Worm (Caenorhabditis elegans) whole organism, L4 larva: ENCODE data around the gene dct-5.

Experiments
- F26F4.8 ChIP-seq: fragments of 200-800 bp; sonication (Bioruptor generic); conservative IDR thresholded peaks from 2 replicates; pipeline ENCODE4 v1.3.6; 2022; ENCODE audit warnings: missing genetic modification characterization, missing compliant biosample characterization
- F37D6.2 ChIP-seq: sonication (generic microtip); optimal IDR thresholded peaks from 2 replicates; lab custom pipeline; 2016; ENCODE audit warnings: mild to moderate bottlenecking, missing genetic modification characterization, missing compliant biosample characterization
- T26A8.4 ChIP-seq: fragments of 200-800 bp; sonication (Bioruptor generic); IDR thresholded peaks from 2 replicates; pipeline ENCODE4 v1.3.6; 2022; ENCODE audit warnings: missing genetic modification characterization, missing compliant biosample characterization
- ama-1 ChIP-seq: fragments of 150-350 bp; optimal IDR thresholded peaks from 2 replicates; lab custom pipeline; 2014; ENCODE audit warnings: inconsistent platforms, mixed read lengths
- arid-1 ChIP-seq: fragments of 200-800 bp; sonication (Bioruptor generic); conservative IDR thresholded peaks from 2 replicates; pipeline ENCODE4 v1.3.6; 2022; ENCODE audit warnings: missing genetic modification reagents, missing genetic modification characterization, missing compliant biosample characterization
- ceh-20 ChIP-seq: fragments of 200-800 bp; sonication (Bioruptor generic); IDR thresholded peaks from 2 replicates; pipeline ENCODE4 v1.3.6; 2022; ENCODE audit warnings: missing genetic modification reagents, missing genetic modification characterization, missing compliant biosample characterization
- ceh-62 ChIP-seq: sonication (generic microtip); optimal IDR thresholded peaks from 2 replicates; lab custom pipeline; 2017; ENCODE audit warnings: missing biosample characterization, missing genetic modification characterization
- ces-1 ChIP-seq: fragments of 150-350 bp; sonication (generic microtip); optimal IDR thresholded peaks from 4 replicates; lab custom pipeline; 2014; ENCODE audit warnings: missing biosample characterization, missing genetic modification reagents, missing genetic modification characterization
- daf-16 ChIP-seq, 3 experiments: sonication (generic microtip); optimal IDR thresholded peaks; 2 replicates each; lab custom pipeline; 2016 to 2017; ENCODE audit warnings: missing genetic modification characterization in 3 of 3, missing genetic modification reagents in 3 of 3, mild to moderate bottlenecking in 2 of 3, missing compliant biosample characterization in 2 of 3, missing biosample characterization in 1 of 3, moderate library complexity in 1 of 3
- daf-19 ChIP-seq: fragments of 200-800 bp; sonication (Bioruptor generic); conservative IDR thresholded peaks from 2 replicates; pipeline ENCODE4 v1.3.6; 2022; ENCODE audit warnings: missing genetic modification characterization, missing compliant biosample characterization
- daf-8 ChIP-seq: fragments of 200-800 bp; sonication (Bioruptor generic); IDR thresholded peaks from 2 replicates; pipeline ENCODE4 v1.3.6; 2022; ENCODE audit warnings: missing genetic modification characterization, missing compliant biosample characterization
- dmd-6 ChIP-seq: fragments of 200-800 bp; sonication (Bioruptor generic); IDR thresholded peaks from 2 replicates; pipeline ENCODE4 v1.3.6; 2022; ENCODE audit warnings: missing genetic modification reagents, missing genetic modification characterization, missing compliant biosample characterization
- dmd-8 ChIP-seq: fragments of 200-800 bp; sonication (Bioruptor generic); IDR thresholded peaks from 2 replicates; pipeline ENCODE4 v1.3.6; 2022; ENCODE audit warnings: missing genetic modification characterization, missing compliant biosample characterization
- dmd-9 ChIP-seq: fragments of 200-800 bp; sonication (Bioruptor generic); IDR thresholded peaks from 2 replicates; pipeline ENCODE4 v1.3.6; 2022; ENCODE audit warnings: missing genetic modification reagents, missing genetic modification characterization, missing compliant biosample characterization
- dpl-1 ChIP-seq: fragments of 150-350 bp; optimal IDR thresholded peaks from 2 replicates; lab custom pipeline; 2014; ENCODE audit warnings: missing biosample characterization, missing genetic modification reagents, missing genetic modification characterization
- duxl-1 ChIP-seq: sonication (generic microtip); optimal IDR thresholded peaks from 2 replicates; lab custom pipeline; 2016; ENCODE audit warnings: mild to moderate bottlenecking, missing genetic modification characterization, moderate library complexity, missing compliant biosample characterization; ENCODE audit not compliant: poor library complexity
- fkh-10 ChIP-seq: fragments of 150-350 bp; optimal IDR thresholded peaks from 2 replicates; lab custom pipeline; 2014; ENCODE audit warnings: missing biosample characterization, missing genetic modification reagents, missing genetic modification characterization
- fos-1 ChIP-seq: fragments of 150-350 bp; optimal IDR thresholded peaks from 2 replicates; lab custom pipeline; 2014; ENCODE audit warnings: missing biosample characterization, missing genetic modification characterization
- gei-8 ChIP-seq: fragments of 200-800 bp; sonication (Bioruptor generic); optimal IDR thresholded peaks from 2 replicates; lab custom pipeline; 2018; ENCODE audit warnings: mild to moderate bottlenecking, missing genetic modification characterization, missing compliant biosample characterization
- hif-1 ChIP-seq, 2 experiments: sonication (generic microtip); optimal IDR thresholded peaks; 2 replicates each; lab custom pipeline; 2016 to 2017; ENCODE audit warnings: missing compliant biosample characterization in 2 of 2, missing genetic modification characterization in 2 of 2, missing genetic modification reagents in 2 of 2, missing genotype in 2 of 2, mild to moderate bottlenecking in 1 of 2
- hlh-30 ChIP-seq: sonication (generic microtip); optimal IDR thresholded peaks from 2 replicates; lab custom pipeline; 2017; ENCODE audit warnings: antibody characterized with exemption, mild to moderate bottlenecking, missing genetic modification characterization, missing compliant biosample characterization; ENCODE audit not compliant: insufficient read depth
- hmg-1.1 ChIP-seq: fragments of 200-800 bp; sonication (Bioruptor generic); IDR thresholded peaks from 2 replicates; pipeline ENCODE4 v1.3.6; 2022; ENCODE audit warnings: missing genetic modification reagents, missing genetic modification characterization, missing compliant biosample characterization
- lin-1 ChIP-seq: fragments of 200-800 bp; sonication (Bioruptor generic); IDR thresholded peaks from 2 replicates; pipeline ENCODE4 v1.3.6; 2022; ENCODE audit warnings: missing genetic modification reagents, missing genetic modification characterization, missing compliant biosample characterization
- lin-29 ChIP-seq: fragments of 200-800 bp; sonication (Bioruptor generic); IDR thresholded peaks from 2 replicates; pipeline ENCODE4 v1.3.6; 2022; ENCODE audit warnings: missing genetic modification reagents, missing genetic modification characterization, missing compliant biosample characterization
- lin-38 ChIP-seq: fragments of 200-800 bp; sonication (Bioruptor generic); IDR thresholded peaks from 2 replicates; pipeline ENCODE4 v1.3.6; 2022; ENCODE audit warnings: missing genetic modification reagents, missing genetic modification characterization, missing compliant biosample characterization
- lir-3 ChIP-seq: sonication (generic microtip); optimal IDR thresholded peaks from 2 replicates; lab custom pipeline; 2016; ENCODE audit warnings: mild to moderate bottlenecking, missing genetic modification characterization, missing compliant biosample characterization
- madf-9 ChIP-seq: fragments of 200-800 bp; sonication (Bioruptor generic); conservative IDR thresholded peaks from 2 replicates; pipeline ENCODE4 v1.3.6; 2022; ENCODE audit warnings: missing genetic modification reagents, missing genetic modification characterization, missing compliant biosample characterization
- mdl-1 ChIP-seq, 2 experiments: fragments of 150-350 bp in 1 of 2; sonication (generic microtip) in 1 of 2; optimal IDR thresholded peaks; 2 replicates each; lab custom pipeline; 2014 to 2017; ENCODE audit warnings: missing biosample characterization in 2 of 2, missing genetic modification characterization in 2 of 2
- mep-1 ChIP-seq: fragments of 150-350 bp; sonication (generic microtip); optimal IDR thresholded peaks from 3 replicates; lab custom pipeline; 2014; ENCODE audit warnings: missing biosample characterization, missing genetic modification characterization
- mxl-3 ChIP-seq: fragments of 200-800 bp; sonication (Bioruptor generic); optimal IDR thresholded peaks from 2 replicates; lab custom pipeline; 2018; ENCODE audit warnings: mild to moderate bottlenecking, missing genetic modification characterization, missing compliant biosample characterization
- nhr-10 ChIP-seq: fragments of 150-350 bp; optimal IDR thresholded peaks from 2 replicates; lab custom pipeline; 2014; ENCODE audit warnings: missing biosample characterization, missing genetic modification characterization
- nhr-111 ChIP-seq: fragments of 200-800 bp; sonication (Bioruptor generic); optimal IDR thresholded peaks from 2 replicates; lab custom pipeline; 2018; ENCODE audit warnings: mild to moderate bottlenecking, missing genetic modification characterization, missing compliant biosample characterization
- nhr-237 ChIP-seq: sonication (generic microtip); optimal IDR thresholded peaks from 2 replicates; lab custom pipeline; 2017; ENCODE audit warnings: missing biosample characterization, missing genetic modification characterization
- nhr-42 ChIP-seq: fragments of 200-800 bp; sonication (Bioruptor generic); IDR thresholded peaks from 2 replicates; pipeline ENCODE4 v1.3.6; 2022; ENCODE audit warnings: missing genetic modification characterization, missing compliant biosample characterization
- nhr-77 ChIP-seq: fragments of 150-350 bp; optimal IDR thresholded peaks from 2 replicates; lab custom pipeline; 2014; ENCODE audit warnings: missing biosample characterization, missing genetic modification characterization
- pha-4 ChIP-seq, 2 experiments: fragments of 150-350 bp in 1 of 2; fragments of 200-800 bp in 1 of 2; sonication (Bioruptor generic) in 1 of 2; IDR thresholded peaks in 1 of 2; optimal IDR thresholded peaks in 1 of 2; 2 replicates each; pipeline versions ENCODE4 v1.3.6 to Lab custom; 2014 to 2022; ENCODE audit warnings: missing genetic modification characterization in 2 of 2, missing genetic modification reagents in 2 of 2, missing biosample characterization in 1 of 2, missing compliant biosample characterization in 1 of 2
- php-3 ChIP-seq: fragments of 200-800 bp; sonication (Bioruptor generic); IDR thresholded peaks from 2 replicates; pipeline ENCODE4 v1.3.6; 2022; ENCODE audit warnings: missing genetic modification reagents, missing genetic modification characterization, missing compliant biosample characterization
- rbr-2 ChIP-seq: sonication (generic microtip); optimal IDR thresholded peaks from 2 replicates; lab custom pipeline; 2016; ENCODE audit warnings: missing genotype, missing genetic modification characterization, missing compliant biosample characterization
- saeg-2 ChIP-seq: fragments of 200-800 bp; sonication (Bioruptor generic); IDR thresholded peaks from 2 replicates; pipeline ENCODE4 v1.3.6; 2022; ENCODE audit warnings: missing genetic modification reagents, missing genetic modification characterization, missing compliant biosample characterization
- spr-1 ChIP-seq: sonication (generic microtip); optimal IDR thresholded peaks from 2 replicates; lab custom pipeline; 2016; ENCODE audit warnings: mild to moderate bottlenecking, missing genetic modification characterization, missing compliant biosample characterization
- unc-130 ChIP-seq: sonication (generic microtip); optimal IDR thresholded peaks from 2 replicates; lab custom pipeline; 2016; ENCODE audit warnings: missing genetic modification reagents, missing genetic modification characterization, missing compliant biosample characterization
- unc-39 ChIP-seq: sonication (generic microtip); optimal IDR thresholded peaks from 2 replicates; lab custom pipeline; 2017; ENCODE audit warnings: missing biosample characterization, missing genetic modification characterization
- zfp-2 ChIP-seq: sonication (generic microtip); optimal IDR thresholded peaks from 2 replicates; lab custom pipeline; 2016; ENCODE audit warnings: mild to moderate bottlenecking, missing genetic modification characterization, missing compliant biosample characterization
- zip-11 ChIP-seq: fragments of 200-800 bp; sonication (Bioruptor generic); IDR thresholded peaks from 2 replicates; pipeline ENCODE4 v1.3.6; 2022; ENCODE audit warnings: missing genetic modification characterization, missing compliant biosample characterization
- ztf-7 ChIP-seq: fragments of 150-350 bp; optimal IDR thresholded peaks from 2 replicates; lab custom pipeline; 2014; ENCODE audit warnings: missing biosample characterization, missing genetic modification characterization

The dct-5 gene

ce11 chrII:5412467-5412866 lies 24.3 kb downstream of the dct-5 start, which contains the start of the genes EEED8.13 and EEED8.18:
EEED8.13 (minus strand) TSS chrII:5412567.
EEED8.18 (minus strand) TSS chrII:5412610.
- TF ChIP-seq nhr-42 (GFP tag; lab: Robert Waterston, UW), result no peak
- TF ChIP-seq daf-16 (GFP tag; optimal IDR thresholded peaks at IDR 0.05; lab: Kevin White, UChicago), result no peak
- no peak for TF ChIP-seq daf-16 (tag; optimal IDR thresholded peaks at IDR 0.05; lab: Kevin White, UChicago)
- TF ChIP-seq rbr-2 (tag; lab: Kevin White, UChicago), result no peak
- no peak for TF ChIP-seq lin-1
- TF ChIP-seq T26A8.4, result no peak
- no peak for TF ChIP-seq mdl-1 (tag; optimal IDR thresholded peaks at IDR 0.05; lab: Kevin White, UChicago)
- no peak for TF ChIP-seq dpl-1 (GFP tag; lab: Kevin White, UChicago)
- TF ChIP-seq fkh-10 (GFP tag; lab: Kevin White, UChicago), result no peak
- no peak for TF ChIP-seq madf-9 (GFP tag; lab: Robert Waterston, UW)
- TF ChIP-seq ceh-20 (GFP tag; lab: Robert Waterston, UW), result no peak
- TF ChIP-seq F26F4.8 (GFP tag; lab: Robert Waterston, UW), result no peak
- no peak for TF ChIP-seq nhr-111
- no peak for TF ChIP-seq saeg-2 (GFP tag; lab: Robert Waterston, UW)
- TF ChIP-seq daf-8 (GFP tag; lab: Robert Waterston, UW), result no peak
- no peak for TF ChIP-seq zfp-2 (tag; lab: Kevin White, UChicago)
- TF ChIP-seq unc-130 (GFP tag; lab: Kevin White, UChicago), result no peak
- TF ChIP-seq F37D6.2 (tag; lab: Kevin White, UChicago), result no peak

ce11 chrII:5408924-5409323 lies 27.8 kb downstream of the dct-5 start, which contains the start of the genes EEED8.12 and EEED8.4:
EEED8.12 (minus strand) TSS chrII:5409024.
EEED8.4 (plus strand) TSS chrII:5409319.
- TF ChIP-seq fkh-10 (GFP tag; lab: Kevin White, UChicago), result no peak
- no peak for TF ChIP-seq arid-1
- no peak for TF ChIP-seq ceh-62 (tag; lab: Kevin White, UChicago)
- TF ChIP-seq dmd-8 (GFP tag; lab: Robert Waterston, UW), result no peak
- no peak for TF ChIP-seq hif-1 (tag; optimal IDR thresholded peaks at IDR 0.05; lab: Kevin White, UChicago)
- no peak for TF ChIP-seq ceh-20 (GFP tag; lab: Robert Waterston, UW)
- TF ChIP-seq, all 104 proteins: peak for 0

ce11 chrII:5407548-5407947 lies 29.2 kb downstream of the dct-5 start, which contains the start of gene clec-141:
clec-141 (minus strand) TSS chrII:5407648.
- no peak for TF ChIP-seq spr-1 (tag; lab: Kevin White, UChicago)
- no peak for TF ChIP-seq ztf-7 (tag; lab: Kevin White, UChicago)
- no peak for TF ChIP-seq dpl-1 (GFP tag; lab: Kevin White, UChicago)
- no peak for TF ChIP-seq fos-1 (tag; lab: Kevin White, UChicago)
- no peak for TF ChIP-seq nhr-237 (tag; lab: Kevin White, UChicago)
- no peak for TF ChIP-seq php-3 (GFP tag; lab: Robert Waterston, UW)
- TF ChIP-seq lir-3, result no peak
- no peak for TF ChIP-seq hmg-1.1 (GFP tag; lab: Robert Waterston, UW)
- TF ChIP-seq, all 104 proteins: peak for 0

ce11 chrII:5399201-5399600 lies 37.5 kb downstream of the dct-5 start, which contains the start of gene mog-5:
mog-5 (plus strand) TSS chrII:5399538.
- no peak for TF ChIP-seq zip-11
- TF ChIP-seq hmg-1.1 (GFP tag; lab: Robert Waterston, UW), result no peak
- no peak for TF ChIP-seq mxl-3
- TF ChIP-seq saeg-2 (GFP tag; lab: Robert Waterston, UW), result no peak
- TF ChIP-seq mep-1 (tag; lab: Kevin White, UChicago), result no peak
- no peak for TF ChIP-seq dmd-9 (GFP tag; lab: Robert Waterston, UW)
- TF ChIP-seq lin-38 (GFP tag; lab: Robert Waterston, UW), result peak; percentile 40; the same call in 1 of the 2 replicates
- no peak for TF ChIP-seq dmd-6 (GFP tag; lab: Robert Waterston, UW)
- peak; percentile 26 for TF ChIP-seq dpl-1 (GFP tag; lab: Kevin White, UChicago)
- TF ChIP-seq nhr-10 (tag; lab: Kevin White, UChicago), result no peak
- TF ChIP-seq ama-1 (lab: Kevin White, UChicago), result no peak
- peak; percentile 23 for TF ChIP-seq hlh-30 (tag; lab: Kevin White, UChicago)
- no peak for TF ChIP-seq pha-4 (GFP tag; IDR thresholded peaks at IDR 0.05; lab: Robert Waterston, UW)
- TF ChIP-seq pha-4 (tag; optimal IDR thresholded peaks at IDR 0.05; lab: Kevin White, UChicago), result peak; percentile 25
- TF ChIP-seq lin-29, result no peak
- no peak for TF ChIP-seq nhr-77 (tag; lab: Kevin White, UChicago)
- no peak for TF ChIP-seq duxl-1 (tag; lab: Kevin White, UChicago)
- no peak for TF ChIP-seq lir-3
- no peak for TF ChIP-seq ces-1 (GFP tag; lab: Kevin White, UChicago)
- no peak for TF ChIP-seq gei-8
- TF ChIP-seq unc-39 (tag; lab: Kevin White, UChicago), result no peak
- TF ChIP-seq daf-19 (GFP tag; lab: Robert Waterston, UW), result no peak
